Worm (Caenorhabditis elegans) whole organism, young adult: ENCODE data around the gene F09G2.2.

Experiments used
- Y95B8A.8 ChIP-seq: fragments of 200-800 bp; sonication (Bioruptor generic); IDR thresholded peaks from 2 replicates; pipeline ENCODE4 v1.3.6; 2022; ENCODE audit warnings: missing genetic modification reagents, missing genetic modification characterization, missing compliant biosample characterization
- dpl-1 ChIP-seq: fragments of 150-350 bp; optimal IDR thresholded peaks from 2 replicates; lab custom pipeline; 2014; ENCODE audit warnings: missing biosample characterization, missing genetic modification reagents, missing genetic modification characterization
- tbp1 ChIP-seq: fragments of 200-800 bp; sonication (Bioruptor generic); optimal IDR thresholded peaks from 2 replicates; lab custom pipeline; 2018; ENCODE audit warnings: mild to moderate bottlenecking, missing genetic modification characterization, missing compliant biosample characterization

Gene F09G2.2

DNA sequence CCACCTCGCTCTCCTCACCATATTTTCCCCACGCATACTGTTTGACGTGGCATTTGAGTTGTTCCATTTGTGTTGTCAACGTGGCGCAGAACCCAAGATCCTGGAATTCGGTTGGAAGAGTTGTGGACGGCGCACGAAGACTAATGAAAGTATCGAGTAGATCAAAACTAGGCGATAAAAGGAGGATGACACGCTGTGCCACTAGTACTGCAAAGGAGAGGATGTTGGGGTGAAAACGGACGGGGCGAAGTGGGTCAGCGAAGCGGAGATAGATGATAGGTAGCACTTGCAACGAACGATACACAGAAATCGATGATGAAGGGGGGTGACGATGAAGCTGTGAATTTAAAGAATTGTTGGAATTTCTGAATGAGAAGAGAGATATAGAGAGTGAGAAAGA is 50.2 kb downstream of the F09G2.2 start, which contains the start of gene C05C8.7 (continued):
- no peak for TF ChIP-seq Y95B8A.8
- TF ChIP-seq dpl-1 (GFP tag; lab: Kevin White, UChicago) = no peak
- TF ChIP-seq tbp1 = no peak
- TF ChIP-seq, all 124 proteins: peak for 0
